Worm (Caenorhabditis elegans): Measurements from ENCODE around the gene tyr-2.

tyr-2 gene

ce11 chrIII:13772876-13773275 is 28.9 kb downstream of the tyr-2 start, which contains the start of gene mdt-29:
TSS of gene mdt-29 (plus strand) at chrIII:13773176.
- TF ChIP-seq ztf-29 (GFP tag; IDR thresholded peaks at IDR 0.05) (no peak), klf-2 (GFP tag; conservative IDR thresholded peaks at IDR 0.05) (no peak)

ce11 chrIII:13778816-13779215 is 34.8 kb downstream of the tyr-2 start:
- TF ChIP-seq ref-1 (GFP tag; conservative IDR thresholded peaks at IDR 0.05) (no peak), klf-2 (GFP tag; conservative IDR thresholded peaks at IDR 0.05) (no peak), med-1 (GFP tag; optimal IDR thresholded peaks at IDR 0.05; ENCODE audit: insufficient read depth) (no peak), cog-1 (tag; optimal IDR thresholded peaks at IDR 0.05) (no peak), flt-1 (GFP tag; IDR thresholded peaks at IDR 0.05) (no peak), ztf-23 (GFP tag; IDR thresholded peaks at IDR 0.05) (no peak), tab-1 (GFP tag; IDR thresholded peaks at IDR 0.05) (no peak), T22C8.4 (GFP tag; IDR thresholded peaks at IDR 0.05) (no peak), ztf-29 (GFP tag; IDR thresholded peaks at IDR 0.05) (no peak)

ce11 chrIII:13779360-13780093 is 35.5 kb downstream of the tyr-2 start:
- TF ChIP-seq ref-1 (GFP tag; conservative IDR thresholded peaks at IDR 0.05) (no peak), klf-2 (GFP tag; conservative IDR thresholded peaks at IDR 0.05) (no peak), ztf-23 (GFP tag; IDR thresholded peaks at IDR 0.05) (no peak), cog-1 (tag; optimal IDR thresholded peaks at IDR 0.05) (no peak), T22C8.4 (GFP tag; IDR thresholded peaks at IDR 0.05) (no peak), ztf-29 (GFP tag; IDR thresholded peaks at IDR 0.05) (no peak), med-1 (GFP tag; optimal IDR thresholded peaks at IDR 0.05; ENCODE audit: insufficient read depth) (no peak), tab-1 (GFP tag; IDR thresholded peaks at IDR 0.05) (no peak), flt-1 (GFP tag; IDR thresholded peaks at IDR 0.05) (no peak)

ce11 chrIII:13780199-13780706 is 36.2 kb downstream of the tyr-2 start, which contains the start of gene pot-3:
TSS of gene pot-3 (plus strand) at chrIII:13780215.
- TF ChIP-seq tab-1 (GFP tag; IDR thresholded peaks at IDR 0.05) (no peak), ref-1 (GFP tag; conservative IDR thresholded peaks at IDR 0.05) (no peak), T22C8.4 (GFP tag; IDR thresholded peaks at IDR 0.05) (no peak), med-1 (GFP tag; optimal IDR thresholded peaks at IDR 0.05; ENCODE audit: insufficient read depth) (no peak), klf-2 (GFP tag; conservative IDR thresholded peaks at IDR 0.05) (no peak), flt-1 (GFP tag; IDR thresholded peaks at IDR 0.05) (no peak), ztf-23 (GFP tag; IDR thresholded peaks at IDR 0.05) (no peak), ztf-29 (GFP tag; IDR thresholded peaks at IDR 0.05) (no peak), cog-1 (tag; optimal IDR thresholded peaks at IDR 0.05) (no peak)

Measured in whole organism, midembryonic.